Fruit fly (Drosophila melanogaster) whole organism, embryonic: ENCODE results near the gene CG17121.

ENCODE experiments used
- B-H1 ChIP-seq: fragments of 200-800 bp; sonication (Bioruptor generic); IDR thresholded peaks from 3 replicates; pipeline ENCODE4 v1.3.6; 2022; ENCODE audit warnings: missing biosample characterization, missing genetic modification characterization
- C15 ChIP-seq: fragments of 200-800 bp; sonication (Bioruptor generic); IDR thresholded peaks from 3 replicates; pipeline ENCODE4 v1.3.6; 2022; ENCODE audit warnings: missing biosample characterization, missing genetic modification characterization
- CG10209 ChIP-seq: fragments of 200-800 bp; sonication (Bioruptor generic); optimal IDR thresholded peaks from 3 replicates; lab custom pipeline; 2017; ENCODE audit warnings: missing biosample characterization, mild to moderate bottlenecking, missing genetic modification characterization, missing genetic modification reagents
- CG10321 ChIP-seq: fragments of 200-800 bp; sonication (Bioruptor generic); IDR thresholded peaks from 2 replicates; pipeline ENCODE4 v1.3.6; 2022; ENCODE audit warnings: missing biosample characterization, missing genetic modification characterization
- CG10565 ChIP-seq: fragments of 200-800 bp; sonication (Bioruptor generic); optimal IDR thresholded peaks from 3 replicates; lab custom pipeline; 2016; ENCODE audit warnings: missing biosample characterization, mild to moderate bottlenecking, missing genetic modification characterization
- CG11398 ChIP-seq: fragments of 200-800 bp; sonication (Bioruptor generic); optimal IDR thresholded peaks from 2 replicates; lab custom pipeline; 2016; ENCODE audit warnings: missing biosample characterization, missing genetic modification characterization
- CG14014 ChIP-seq: fragments of 200-800 bp; sonication (Bioruptor generic); IDR thresholded peaks from 2 replicates; pipeline ENCODE4 v1.3.6; 2022; ENCODE audit warnings: missing biosample characterization, missing genetic modification characterization
- CG1529 ChIP-seq: fragments of 200-800 bp; sonication (Bioruptor generic); optimal IDR thresholded peaks from 3 replicates; lab custom pipeline; 2018; ENCODE audit warnings: missing biosample characterization, missing genetic modification characterization
- CG15696 ChIP-seq: fragments of 200-800 bp; sonication (Bioruptor generic); optimal IDR thresholded peaks from 2 replicates; lab custom pipeline; 2019; ENCODE audit warnings: missing biosample characterization, mild to moderate bottlenecking, missing genetic modification characterization, moderate library complexity
- CG17186 ChIP-seq: fragments of 200-800 bp; sonication (Bioruptor generic); optimal IDR thresholded peaks from 3 replicates; lab custom pipeline; 2017; ENCODE audit warnings: missing biosample characterization, missing genetic modification reagents, missing genetic modification characterization
- CG17328 ChIP-seq: fragments of 200-800 bp; sonication (Bioruptor generic); IDR thresholded peaks from 2 replicates; pipeline ENCODE4 v1.3.6; 2022; ENCODE audit warnings: missing biosample characterization, missing genetic modification characterization
- CG2712 ChIP-seq: fragments of 200-800 bp; optimal IDR thresholded peaks from 3 replicates; lab custom pipeline; 2019; ENCODE audit warnings: missing biosample characterization, mild to moderate bottlenecking, missing genetic modification characterization, moderate library complexity
- CG32767 ChIP-seq: fragments of 200-800 bp; sonication (Bioruptor generic); IDR thresholded peaks from 2 replicates; pipeline ENCODE4 v1.3.6; 2022; ENCODE audit warnings: missing biosample characterization, missing genetic modification characterization
- CG3281 ChIP-seq: fragments of 200-800 bp; sonication (Bioruptor generic); optimal IDR thresholded peaks from 3 replicates; lab custom pipeline; 2017; ENCODE audit warnings: missing biosample characterization, mild to moderate bottlenecking, missing genetic modification characterization
- CG3726 ChIP-seq: fragments of 200-800 bp; sonication (Bioruptor generic); IDR thresholded peaks from 3 replicates; pipeline ENCODE4, ENCODE4 v1.3.6; 2022; ENCODE audit warnings: missing biosample characterization, missing genetic modification characterization
- CG42726 ChIP-seq: fragments of 200-800 bp; sonication (Bioruptor generic); IDR thresholded peaks from 2 replicates; pipeline ENCODE4 v1.3.6; 2022; ENCODE audit warnings: missing biosample characterization, missing genetic modification characterization; ENCODE audit not compliant: partially characterized antibody
- CG4282 ChIP-seq: fragments of 200-800 bp; sonication (Bioruptor generic); optimal IDR thresholded peaks from 2 replicates; lab custom pipeline; 2016; ENCODE audit warnings: missing biosample characterization, missing genetic modification characterization
- CG4404 ChIP-seq: fragments of 200-800 bp; sonication (Bioruptor generic); IDR thresholded peaks from 2 replicates; pipeline ENCODE4 v1.3.6; 2022; ENCODE audit warnings: missing biosample characterization, missing genetic modification characterization
- CG6765 ChIP-seq: fragments of 200-800 bp; sonication (Bioruptor generic); optimal IDR thresholded peaks from 3 replicates; lab custom pipeline; 2017; ENCODE audit warnings: missing biosample characterization, mild to moderate bottlenecking, missing genetic modification characterization
- CG6813 ChIP-seq: fragments of 200-800 bp; sonication (Bioruptor generic); optimal IDR thresholded peaks from 2 replicates; lab custom pipeline; 2017; ENCODE audit warnings: missing biosample characterization, missing genetic modification characterization, mild to moderate bottlenecking, moderate library complexity, missing genetic modification reagents
- CG7786 ChIP-seq: fragments of 200-800 bp; sonication (Bioruptor generic); optimal IDR thresholded peaks from 2 replicates; lab custom pipeline; 2016; ENCODE audit warnings: missing biosample characterization, missing genetic modification characterization
- CG8765 ChIP-seq: fragments of 200-800 bp; sonication (Bioruptor generic); IDR thresholded peaks from 2 replicates; pipeline ENCODE4 v1.3.6; 2022; ENCODE audit warnings: missing biosample characterization, missing genetic modification characterization
- Dad ChIP-seq: fragments of 200-800 bp; sonication (Bioruptor generic); optimal IDR thresholded peaks from 3 replicates; lab custom pipeline; 2016; ENCODE audit warnings: missing biosample characterization, missing genetic modification characterization
- Dbx ChIP-seq: fragments of 200-800 bp; sonication (Bioruptor generic); IDR thresholded peaks from 3 replicates; pipeline ENCODE4 v1.3.6; 2022; ENCODE audit warnings: missing biosample characterization, missing genetic modification characterization
- ERR ChIP-seq: fragments of 200-800 bp; sonication (Bioruptor generic); optimal IDR thresholded peaks from 2 replicates; lab custom pipeline; 2016; ENCODE audit warnings: missing biosample characterization, missing genetic modification characterization
- Gug ChIP-seq: fragments of 200-800 bp; sonication (Bioruptor generic); IDR thresholded peaks from 4 replicates; pipeline ENCODE4 v1.3.6; 2022; ENCODE audit warnings: missing biosample characterization, missing genetic modification characterization
- Neu2 ChIP-seq: fragments of 200-800 bp; sonication (Bioruptor generic); optimal IDR thresholded peaks from 3 replicates; lab custom pipeline; 2016; ENCODE audit warnings: missing biosample characterization, missing genetic modification characterization, borderline replicate concordance
- aop ChIP-seq: fragments of 200-800 bp; sonication (Bioruptor generic); IDR thresholded peaks from 2 replicates; pipeline ENCODE4 v1.3.6; 2022; ENCODE audit warnings: missing biosample characterization, missing genetic modification characterization
- bsh ChIP-seq, 2 experiments: fragments of 200-800 bp; sonication (Bioruptor generic); optimal IDR thresholded peaks; 2 replicates each; lab custom pipeline; 2017 to 2018; ENCODE audit warnings: mild to moderate bottlenecking in 2 of 2, missing biosample characterization in 2 of 2, missing genetic modification characterization in 2 of 2, moderate library complexity in 1 of 2
- caup ChIP-seq: fragments of 200-800 bp; sonication (Bioruptor generic); optimal IDR thresholded peaks from 3 replicates; lab custom pipeline; 2017; ENCODE audit warnings: missing biosample characterization, mild to moderate bottlenecking, missing genetic modification characterization, moderate library complexity; ENCODE audit not compliant: severe bottlenecking
- dysf ChIP-seq: fragments of 200-800 bp; sonication (Bioruptor generic); IDR thresholded peaks from 3 replicates; pipeline ENCODE4 v1.3.6; 2022; ENCODE audit warnings: missing biosample characterization, missing genetic modification characterization
- ftz-f1 ChIP-seq: fragments of 200-800 bp; sonication (Bioruptor generic); optimal IDR thresholded peaks from 2 replicates; lab custom pipeline; 2016; ENCODE audit warnings: missing biosample characterization, missing genetic modification characterization
- fu2 ChIP-seq: fragments of 200-800 bp; sonication (Bioruptor generic); optimal IDR thresholded peaks from 2 replicates; lab custom pipeline; 2016; ENCODE audit warnings: missing biosample characterization, missing genetic modification characterization
- gem ChIP-seq: fragments of 200-800 bp; sonication (Bioruptor generic); optimal IDR thresholded peaks from 2 replicates; lab custom pipeline; 2019; ENCODE audit warnings: missing biosample characterization, mild to moderate bottlenecking, missing genetic modification characterization, moderate library complexity
- grn ChIP-seq: fragments of 200-800 bp; sonication (Bioruptor generic); optimal IDR thresholded peaks from 3 replicates; lab custom pipeline; 2017; ENCODE audit warnings: missing biosample characterization, missing genetic modification characterization
- gsb ChIP-seq: fragments of 200-800 bp; sonication (Bioruptor generic); IDR thresholded peaks from 2 replicates; pipeline ENCODE4 v1.3.6; 2022; ENCODE audit warnings: missing biosample characterization, missing genetic modification characterization
- gt ChIP-seq: fragments of 200-800 bp; sonication (Bioruptor generic); IDR thresholded peaks from 2 replicates; pipeline ENCODE4 v1.3.6; 2022; ENCODE audit warnings: missing biosample characterization, missing genetic modification characterization
- ham ChIP-seq: fragments of 200-800 bp; sonication (Bioruptor generic); IDR thresholded peaks from 2 replicates; pipeline ENCODE4 v1.3.6; 2022; ENCODE audit warnings: missing biosample characterization, missing genetic modification characterization
- inv ChIP-seq: fragments of 200-800 bp; sonication (Bioruptor generic); IDR thresholded peaks from 2 replicates; pipeline ENCODE4 v1.3.6; 2022; ENCODE audit warnings: missing biosample characterization, missing genetic modification characterization; ENCODE audit not compliant: partially characterized antibody
- lmd ChIP-seq: fragments of 200-800 bp; sonication (Bioruptor generic); IDR thresholded peaks from 2 replicates; pipeline ENCODE4 v1.3.6; 2022; ENCODE audit warnings: missing biosample characterization, missing genetic modification characterization
- otp ChIP-seq: fragments of 200-800 bp; sonication (Bioruptor generic); IDR thresholded peaks from 3 replicates; pipeline ENCODE4, ENCODE4 v1.3.6; 2022; ENCODE audit warnings: missing biosample characterization, missing genetic modification characterization
- peb ChIP-seq: fragments of 200-800 bp; sonication (Bioruptor generic); IDR thresholded peaks from 2 replicates; pipeline ENCODE4 v1.3.6; 2022; ENCODE audit warnings: missing biosample characterization, missing genetic modification characterization
- pho ChIP-seq: fragments of 200-800 bp; sonication (Bioruptor generic); optimal IDR thresholded peaks from 2 replicates; lab custom pipeline; 2016; ENCODE audit warnings: missing biosample characterization, missing genetic modification characterization
- psq ChIP-seq: fragments of 200-800 bp; sonication (Bioruptor generic); optimal IDR thresholded peaks from 2 replicates; lab custom pipeline; 2017; ENCODE audit warnings: missing biosample characterization, missing genetic modification characterization
- pum ChIP-seq: fragments of 200-800 bp; sonication (Bioruptor generic); optimal IDR thresholded peaks from 2 replicates; lab custom pipeline; 2016; ENCODE audit warnings: missing biosample characterization, missing genetic modification characterization
- sc ChIP-seq, 3 experiments: fragments of >200 bp in 2 of 3; fragments of 200-800 bp in 1 of 3; sonication (Bioruptor generic) in 1 of 3; optimal IDR thresholded peaks; 2 replicates in 2 of 3; 3 replicates in 1 of 3; lab custom pipeline; 2017; ENCODE audit warnings: mild to moderate bottlenecking in 1 of 3, missing biosample characterization in 1 of 3, missing genetic modification characterization in 1 of 3, missing genetic modification reagents in 1 of 3
- scrt ChIP-seq: fragments of 200-800 bp; sonication (Bioruptor generic); optimal IDR thresholded peaks from 2 replicates; lab custom pipeline; 2018; ENCODE audit warnings: missing biosample characterization, mild to moderate bottlenecking, missing genetic modification characterization, moderate library complexity
- slbo ChIP-seq: fragments of 200-800 bp; sonication (Bioruptor generic); IDR thresholded peaks from 2 replicates; pipeline ENCODE4 v1.3.6; 2022; ENCODE audit warnings: missing biosample characterization, missing genetic modification characterization
- slp2 ChIP-seq: fragments of 200-800 bp; sonication (Bioruptor generic); optimal IDR thresholded peaks from 2 replicates; lab custom pipeline; 2016; ENCODE audit warnings: missing biosample characterization, missing genetic modification characterization
- sr ChIP-seq: fragments of 200-800 bp; sonication (Bioruptor generic); IDR thresholded peaks from 3 replicates; pipeline ENCODE4 v1.3.6; 2022; ENCODE audit warnings: missing biosample characterization, missing genetic modification characterization

The CG17121 gene

DNA sequence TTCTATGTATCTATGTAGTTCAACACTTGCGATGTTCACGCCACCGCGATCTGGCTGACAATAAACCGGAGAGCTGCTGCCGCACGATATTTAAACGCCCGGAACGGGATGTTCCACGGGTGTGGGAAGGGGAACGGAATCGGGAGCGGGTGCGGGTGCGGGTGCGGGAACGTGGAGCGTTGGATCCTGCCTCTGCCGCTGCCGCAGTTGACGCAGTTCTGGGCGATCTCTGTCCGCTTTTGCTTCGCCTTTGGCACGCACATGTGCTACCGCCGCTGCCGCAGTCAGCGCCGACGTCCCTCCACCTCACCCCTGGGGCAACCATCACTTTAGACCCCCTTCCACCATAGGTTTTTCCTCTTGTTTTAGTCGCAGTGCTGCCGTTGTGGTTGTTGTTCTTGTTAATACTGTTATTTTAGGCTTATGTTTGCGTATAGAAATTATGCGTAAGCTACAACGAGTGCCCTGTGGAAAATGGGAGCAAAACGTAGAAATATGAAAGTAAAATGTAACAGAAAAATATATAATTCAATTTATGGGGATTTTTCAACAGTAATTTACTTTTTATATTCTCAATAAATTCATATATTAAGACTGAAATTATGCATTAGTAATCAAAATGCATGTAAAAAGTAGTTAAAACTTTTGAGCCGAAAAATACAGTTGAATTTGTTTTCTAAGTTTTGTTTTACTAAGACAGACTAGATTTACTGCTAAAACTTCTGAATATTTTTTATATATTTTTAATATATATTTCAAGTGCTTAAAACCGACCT, 21.2 kb downstream of the CG17121 start, which contains the start of gene lmd (continued):
- TF ChIP-seq CG10321 (no peak), CG10565 (no peak), inv (GFP tag; lab: Robert Waterston, UW) (no peak), psq (no peak), ERR (GFP tag; lab: Kevin White, UChicago) (no peak), Dad (GFP tag; lab: Kevin White, UChicago) (no peak), bsh (GFP tag; optimal IDR thresholded peaks at IDR 0.05; lab: Kevin White, UChicago) (no peak), slp2 (GFP tag; lab: Kevin White, UChicago) (no peak), lmd (GFP tag; lab: Robert Waterston, UW) (no peak), CG4404 (GFP tag; lab: Robert Waterston, UW) (no peak), gem (peak; percentile 29), CG17186 (GFP tag; lab: Kevin White, UChicago) (no peak), CG3281 (GFP tag; lab: Kevin White, UChicago) (no peak), gsb (GFP tag; lab: Robert Waterston, UW) (no peak), pho (GFP tag; lab: Kevin White, UChicago) (no peak), CG6765 (no peak), pum (GFP tag; lab: Kevin White, UChicago) (no peak), CG3726 (GFP tag; lab: Robert Waterston, UW) (no peak), Neu2 (GFP tag; lab: Kevin White, UChicago) (no peak), CG8765 (0 out of 2 replicates have a peak, but pooled peaks have one; percentile 13), Dbx (no peak), peb (GFP tag; lab: Robert Waterston, UW) (no peak), CG7786 (no peak), CG6813 (GFP tag; lab: Kevin White, UChicago) (no peak), slbo (GFP tag; lab: Robert Waterston, UW) (peak; percentile 11; the same call in 1 of the 2 replicates), CG10209 (no peak), Gug (GFP tag; lab: Robert Waterston, UW) (no peak), CG32767 (GFP tag; lab: Robert Waterston, UW) (no peak), sc (optimal IDR thresholded peaks at IDR 0.05; lab: Kevin White, UChicago) (no peak), sc (GFP tag; optimal IDR thresholded peaks at IDR 0.05; lab: Kevin White, UChicago) (no peak), CG1529 (no peak), CG17328 (GFP tag; lab: Robert Waterston, UW) (no peak), CG11398 (no peak), sr (GFP tag; lab: Robert Waterston, UW) (no peak), B-H1 (GFP tag; lab: Robert Waterston, UW) (no peak), CG4282 (GFP tag; lab: Kevin White, UChicago) (no peak), aop (GFP tag; lab: Robert Waterston, UW) (0 out of 2 replicates have a peak, but pooled peaks have one; percentile 49), CG42726 (no peak), scrt (GFP tag; lab: Kevin White, UChicago) (no peak), caup (no peak), CG14014 (GFP tag; lab: Robert Waterston, UW) (no peak), CG15696 (tag; lab: Kevin White, UChicago) (no peak), CG2712 (peak; percentile 27), C15 (GFP tag; lab: Robert Waterston, UW) (no peak), dysf (GFP tag; lab: Robert Waterston, UW) (no peak), fu2 (GFP tag; lab: Kevin White, UChicago) (no peak), otp (GFP tag; lab: Robert Waterston, UW) (no peak), gt (GFP tag; lab: Robert Waterston, UW) (no peak), grn (no peak), ham (GFP tag; lab: Robert Waterston, UW) (no peak), ftz-f1 (no peak)
